Worm (Caenorhabditis elegans) whole organism, L3 larva: ENCODE results near the gene srj-7.

Experiments
- R02D3.7 ChIP-seq: fragments of 150-350 bp; optimal IDR thresholded peaks from 2 replicates; lab custom pipeline; 2014; ENCODE audit warnings: missing biosample characterization, missing genetic modification characterization
- ZK546.5 ChIP-seq: sonication (generic microtip); optimal IDR thresholded peaks from 2 replicates; lab custom pipeline; 2017; ENCODE audit warnings: missing biosample characterization, missing genetic modification characterization
- aly-2 ChIP-seq: fragments of 150-350 bp; optimal IDR thresholded peaks from 2 replicates; lab custom pipeline; 2014; ENCODE audit warnings: missing biosample characterization, missing genetic modification characterization
- ceh-28 ChIP-seq: fragments of 150-350 bp; optimal IDR thresholded peaks from 2 replicates; lab custom pipeline; 2014; ENCODE audit warnings: missing biosample characterization, missing genetic modification reagents, missing genetic modification characterization
- ceh-82 ChIP-seq: fragments of 150-350 bp; optimal IDR thresholded peaks from 2 replicates; lab custom pipeline; 2014; ENCODE audit warnings: missing biosample characterization, missing genetic modification characterization
- ceh-9 ChIP-seq: sonication (generic microtip); optimal IDR thresholded peaks from 2 replicates; lab custom pipeline; 2018; ENCODE audit warnings: missing biosample characterization, missing genetic modification characterization
- daf-12 ChIP-seq: fragments of 150-350 bp; optimal IDR thresholded peaks from 2 replicates; lab custom pipeline; 2014; ENCODE audit warnings: missing biosample characterization, missing genetic modification reagents, missing genetic modification characterization
- egl-27 ChIP-seq: sonication (generic microtip); optimal IDR thresholded peaks from 4 replicates; lab custom pipeline; 2017; ENCODE audit warnings: missing biosample characterization, missing genetic modification reagents, missing genetic modification characterization
- egl-5 ChIP-seq: fragments of 150-350 bp; optimal IDR thresholded peaks from 2 replicates; lab custom pipeline; 2017; ENCODE audit warnings: missing biosample characterization, missing genetic modification reagents, missing genetic modification characterization, inconsistent platforms
- elt-1 ChIP-seq: fragments of 150-350 bp; optimal IDR thresholded peaks from 2 replicates; lab custom pipeline; 2014; ENCODE audit warnings: missing biosample characterization, missing genetic modification characterization
- elt-2 ChIP-seq: sonication (generic microtip); optimal IDR thresholded peaks from 2 replicates; lab custom pipeline; 2016; ENCODE audit warnings: missing genetic modification reagents, mild to moderate bottlenecking, missing genetic modification characterization, missing compliant biosample characterization
- eor-1 ChIP-seq, 2 experiments: fragments of 150-350 bp; optimal IDR thresholded peaks; 2 replicates each; lab custom pipeline; 2014 to 2018; ENCODE audit warnings: missing biosample characterization in 2 of 2, missing genetic modification characterization in 2 of 2
- fkh-2 ChIP-seq: fragments of 150-350 bp; optimal IDR thresholded peaks from 2 replicates; lab custom pipeline; 2014; ENCODE audit warnings: missing biosample characterization, missing genetic modification reagents, missing genetic modification characterization
- fos-1 ChIP-seq: fragments of 150-350 bp; optimal IDR thresholded peaks from 2 replicates; lab custom pipeline; 2014; ENCODE audit warnings: missing biosample characterization, missing genetic modification characterization
- hmg-11 ChIP-seq: sonication (generic microtip); optimal IDR thresholded peaks from 2 replicates; lab custom pipeline; 2016; ENCODE audit warnings: missing genetic modification characterization, missing compliant biosample characterization
- jun-1 ChIP-seq: fragments of 150-350 bp; optimal IDR thresholded peaks from 2 replicates; lab custom pipeline; 2014; ENCODE audit warnings: missing biosample characterization, missing genetic modification reagents, missing genetic modification characterization
- lin-15B ChIP-seq: fragments of 150-350 bp; optimal IDR thresholded peaks from 2 replicates; lab custom pipeline; 2014; ENCODE audit warnings: missing biosample characterization, missing genetic modification characterization
- lin-39 ChIP-seq: fragments of 150-350 bp; optimal IDR thresholded peaks from 2 replicates; lab custom pipeline; 2018; ENCODE audit warnings: missing biosample characterization, missing genetic modification reagents, missing genetic modification characterization
- mdl-1 ChIP-seq: fragments of 150-350 bp; optimal IDR thresholded peaks from 2 replicates; lab custom pipeline; 2014; ENCODE audit warnings: missing biosample characterization, missing genetic modification characterization
- mml-1 ChIP-seq: fragments of 150-350 bp; sonication (generic microtip); optimal IDR thresholded peaks from 3 replicates; lab custom pipeline; 2014; ENCODE audit warnings: missing biosample characterization, missing genetic modification characterization
- nfya-1 ChIP-seq: sonication (generic microtip); optimal IDR thresholded peaks from 2 replicates; lab custom pipeline; 2017; ENCODE audit warnings: missing genetic modification characterization, mild to moderate bottlenecking, missing compliant biosample characterization, antibody characterized with exemption, moderate library complexity; ENCODE audit not compliant: insufficient read depth
- nhr-23 ChIP-seq: fragments of 150-350 bp; optimal IDR thresholded peaks from 2 replicates; lab custom pipeline; 2014; ENCODE audit warnings: missing biosample characterization, missing genetic modification reagents, missing genetic modification characterization
- nhr-237 ChIP-seq: fragments of 150-350 bp; optimal IDR thresholded peaks from 2 replicates; lab custom pipeline; 2014; ENCODE audit warnings: missing biosample characterization, missing genetic modification characterization
- nhr-25 ChIP-seq: sonication (generic microtip); optimal IDR thresholded peaks from 2 replicates; lab custom pipeline; 2017; ENCODE audit warnings: missing biosample characterization, missing genetic modification characterization
- nhr-28 ChIP-seq: fragments of 150-350 bp; optimal IDR thresholded peaks from 2 replicates; lab custom pipeline; 2014; ENCODE audit warnings: missing biosample characterization, missing genetic modification characterization
- nhr-43 ChIP-seq: sonication (generic microtip); optimal IDR thresholded peaks from 2 replicates; lab custom pipeline; 2016; ENCODE audit warnings: mild to moderate bottlenecking, missing genetic modification characterization, missing compliant biosample characterization; ENCODE audit not compliant: poor library complexity, severe bottlenecking
- nhr-67 ChIP-seq: fragments of 150-350 bp; optimal IDR thresholded peaks from 2 replicates; lab custom pipeline; 2014; ENCODE audit warnings: missing biosample characterization, missing genetic modification characterization
- nhr-76 ChIP-seq: fragments of 150-350 bp; sonication (generic microtip); optimal IDR thresholded peaks from 5 replicates; lab custom pipeline; 2014; ENCODE audit warnings: missing biosample characterization, missing genetic modification characterization
- nhr-77 ChIP-seq: fragments of 150-350 bp; optimal IDR thresholded peaks from 2 replicates; lab custom pipeline; 2014; ENCODE audit warnings: missing biosample characterization, missing genetic modification characterization
- pha-4 ChIP-seq: fragments of 150-350 bp; optimal IDR thresholded peaks from 2 replicates; lab custom pipeline; 2014; ENCODE audit warnings: missing biosample characterization, missing genetic modification reagents, missing genetic modification characterization
- pqm-1 ChIP-seq: fragments of 150-350 bp; optimal IDR thresholded peaks from 2 replicates; lab custom pipeline; 2017; ENCODE audit warnings: missing biosample characterization, missing genetic modification characterization, inconsistent platforms
- sea-2 ChIP-seq: fragments of 150-350 bp; sonication (generic microtip); optimal IDR thresholded peaks from 4 replicates; lab custom pipeline; 2014; ENCODE audit warnings: missing biosample characterization, missing genetic modification reagents, missing genetic modification characterization
- snpc-4 ChIP-seq: fragments of 150-350 bp; optimal IDR thresholded peaks from 2 replicates; lab custom pipeline; 2014; ENCODE audit warnings: missing biosample characterization, missing genetic modification characterization
- tbx-2 ChIP-seq: sonication (generic microtip); optimal IDR thresholded peaks from 2 replicates; lab custom pipeline; 2016; ENCODE audit warnings: mild to moderate bottlenecking, missing genetic modification characterization, missing compliant biosample characterization
- unc-39 ChIP-seq: sonication (generic microtip); optimal IDR thresholded peaks from 4 replicates; lab custom pipeline; 2017; ENCODE audit warnings: missing biosample characterization, missing genetic modification characterization
- unc-62 ChIP-seq: fragments of 150-350 bp; sonication (generic microtip); optimal IDR thresholded peaks from 4 replicates; lab custom pipeline; 2014; ENCODE audit warnings: missing biosample characterization, missing genetic modification reagents, missing genetic modification characterization

Gene srj-7

DNA sequence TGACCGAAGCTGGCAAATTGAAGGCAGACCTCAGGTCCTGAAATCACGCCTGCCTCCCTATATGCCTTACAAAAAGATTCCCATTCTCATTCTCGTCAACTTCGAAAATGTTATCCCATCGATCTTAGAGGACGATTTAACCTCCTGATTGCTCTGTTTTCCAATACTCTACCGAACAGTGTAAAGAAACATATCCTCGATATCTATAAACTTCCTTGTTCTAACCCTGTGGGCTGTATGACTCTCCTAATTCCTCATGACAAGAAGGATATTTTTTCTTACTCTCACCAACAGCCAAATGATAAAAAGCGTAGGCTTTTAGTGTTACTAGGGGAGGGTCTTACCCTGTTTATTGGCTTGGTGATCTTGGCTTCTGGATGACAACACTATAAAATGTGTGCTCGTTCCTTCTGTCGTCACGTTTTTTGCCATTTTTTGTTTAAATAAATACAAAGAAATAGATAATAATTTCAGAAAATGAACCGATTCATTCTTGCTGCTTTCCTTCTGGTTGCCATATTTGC is 28.8 kb downstream of the srj-7 start, which contains the start of gene T28A11.4:
Gene T28A11.4 (plus strand): TSS at position 474 of the 524 bp plus-strand sequence.
- TF ChIP-seq pha-4 (tag; lab: Kevin White, UChicago): no peak
- no peak for TF ChIP-seq ceh-28 (tag; lab: Kevin White, UChicago)
- TF ChIP-seq fkh-2: no peak
- TF ChIP-seq nfya-1 (tag; lab: Kevin White, UChicago): no peak
- no peak for TF ChIP-seq eor-1 (tag; optimal IDR thresholded peaks at IDR 0.05; lab: Kevin White, UChicago)
- TF ChIP-seq elt-1: no peak
- no peak for TF ChIP-seq egl-5

- no peak for TF ChIP-seq unc-62 (GFP tag; lab: Kevin White, UChicago)
- TF ChIP-seq nhr-25 (tag; lab: Kevin White, UChicago): no peak
- TF ChIP-seq ZK546.5 (tag; lab: Kevin White, UChicago): no peak
- TF ChIP-seq R02D3.7: no peak
- no peak for TF ChIP-seq nhr-28 (tag; lab: Kevin White, UChicago)
- no peak for TF ChIP-seq nhr-23
- no peak for TF ChIP-seq lin-15B (tag; lab: Kevin White, UChicago)
- no peak for TF ChIP-seq ceh-82 (tag; lab: Kevin White, UChicago)
- no peak for TF ChIP-seq lin-39 (tag; lab: Kevin White, UChicago)
- no peak for TF ChIP-seq nhr-237 (tag; lab: Kevin White, UChicago)
- no peak for TF ChIP-seq nhr-76 (tag; lab: Kevin White, UChicago)
- TF ChIP-seq nhr-77 (tag; lab: Kevin White, UChicago): no peak
- no peak for TF ChIP-seq tbx-2 (tag; lab: Kevin White, UChicago)
- TF ChIP-seq elt-2 (tag; lab: Kevin White, UChicago): no peak
- TF ChIP-seq fos-1 (tag; lab: Kevin White, UChicago): no peak
- TF ChIP-seq daf-12 (tag; lab: Kevin White, UChicago): no peak
- no peak for TF ChIP-seq fkh-2
- no peak for TF ChIP-seq unc-39 (tag; lab: Kevin White, UChicago)
- no peak for TF ChIP-seq mml-1 (tag; lab: Kevin White, UChicago)
- TF ChIP-seq mdl-1 (tag; lab: Kevin White, UChicago): no peak
These were observed 30.2 kb downstream of the srj-7 start, which contains the start of gene T28A11.3 for ce11 chrV:3275033-3275432. Gene T28A11.3 (plus strand): TSS chrV:3275333.

ce11 chrV:3276184-3276583 is 31.4 kb downstream of the srj-7 start:
- TF ChIP-seq lin-39 (tag; lab: Kevin White, UChicago) (peak; percentile 32), egl-5 (peak; percentile 26), sea-2 (GFP tag; lab: Kevin White, UChicago) (no peak)

- TF ChIP-seq hmg-11 (peak; percentile 29), egl-27 (tag; lab: Kevin White, UChicago) (no peak)
These were observed 33.4 kb downstream of the srj-7 start, which contains the start of gene fbxa-64 for ce11 chrV:3278101-3278639. Gene fbxa-64 (minus strand): TSS chrV:3278151.

DNA sequence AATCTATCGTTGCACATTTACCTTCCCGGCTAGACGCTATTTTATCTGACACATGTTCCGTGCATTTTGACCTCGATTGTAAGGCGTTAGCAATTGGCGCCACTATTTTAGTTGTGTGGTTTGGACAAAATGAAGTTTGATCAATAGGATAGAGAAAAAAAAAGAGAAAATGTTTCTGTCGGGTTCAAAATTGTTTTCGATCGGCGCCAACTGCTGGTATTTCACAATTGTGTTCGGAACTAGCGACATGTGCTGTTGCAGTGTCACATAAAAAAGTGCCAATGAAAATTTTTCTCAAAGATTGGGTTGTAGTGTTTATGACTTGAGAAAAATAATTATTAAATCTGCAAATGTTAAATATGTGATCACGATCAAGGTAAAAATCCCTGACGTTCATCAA is 34.3 kb downstream of the srj-7 start:
- no peak for TF ChIP-seq snpc-4 (tag; lab: Kevin White, UChicago)
- no peak for TF ChIP-seq lin-15B (tag; lab: Kevin White, UChicago)
- TF ChIP-seq jun-1 (tag; lab: Kevin White, UChicago): no peak
- TF ChIP-seq ceh-9 (tag; lab: Kevin White, UChicago): no peak
- no peak for TF ChIP-seq fkh-2
- peak; percentile 26 for TF ChIP-seq egl-5
- TF ChIP-seq nhr-77 (tag; lab: Kevin White, UChicago): no peak
- TF ChIP-seq, all 47 proteins: peak for 1

DNA sequence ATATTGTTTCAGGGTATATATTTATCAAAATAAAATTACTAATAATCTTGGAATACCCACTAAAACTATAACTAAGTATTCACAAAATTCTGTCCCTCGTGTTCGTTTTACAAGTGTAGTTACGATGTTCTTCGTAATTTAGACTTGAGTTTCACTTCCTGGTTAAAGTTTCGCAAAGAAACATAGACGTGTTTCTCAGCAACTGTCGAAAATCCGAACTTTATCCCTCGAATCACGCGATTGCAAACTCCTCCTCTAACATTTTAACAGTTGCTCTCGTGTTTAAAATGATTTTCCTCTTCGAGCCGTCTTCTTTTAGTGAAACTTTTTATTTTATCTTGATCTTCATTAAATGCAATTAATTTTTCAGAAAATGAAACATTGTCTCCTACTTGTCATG is 35.2 kb downstream of the srj-7 start, which contains the start of gene T28A11.2:
Gene T28A11.2 (plus strand): TSS at position 371 of the 400 bp plus-strand sequence.
- TF ChIP-seq aly-2 (tag; lab: Kevin White, UChicago) (no peak), fkh-2 (no peak), elt-2 (tag; lab: Kevin White, UChicago) (no peak), nhr-23 (no peak), daf-12 (tag; lab: Kevin White, UChicago) (no peak), unc-62 (GFP tag; lab: Kevin White, UChicago) (no peak), jun-1 (tag; lab: Kevin White, UChicago) (no peak), pqm-1 (tag; lab: Kevin White, UChicago) (no peak), mml-1 (tag; lab: Kevin White, UChicago) (no peak), pha-4 (tag; lab: Kevin White, UChicago) (no peak), nhr-77 (tag; lab: Kevin White, UChicago) (no peak), nhr-43 (tag; lab: Kevin White, UChicago) (no peak), mdl-1 (tag; lab: Kevin White, UChicago) (no peak), nhr-67 (no peak)
